Worm (Caenorhabditis elegans): ENCODE measurements around the gene F13H6.5.

- peak; percentile 17 for TF ChIP-seq ama-1 (optimal IDR thresholded peaks at IDR 0.05)
- TF ChIP-seq ets-7 (tag; optimal IDR thresholded peaks at IDR 0.05), result no peak
- no peak for TF ChIP-seq B0310.2 (tag; optimal IDR thresholded peaks at IDR 0.05)
- no peak for TF ChIP-seq hmg-4 (GFP tag; optimal IDR thresholded peaks at IDR 0.05)
- no peak for TF ChIP-seq tbx-37 (GFP tag; conservative IDR thresholded peaks at IDR 0.05)
- TF ChIP-seq flt-1 (GFP tag; IDR thresholded peaks at IDR 0.05), result no peak
- no peak for TF ChIP-seq pes-1 (GFP tag; IDR thresholded peaks at IDR 0.05)
- TF ChIP-seq scrt-1 (GFP tag; IDR thresholded peaks at IDR 0.05), result no peak
- TF ChIP-seq sea-1 (GFP tag; conservative IDR thresholded peaks at IDR 0.05), result no peak
- TF ChIP-seq ceh-36 (tag; optimal IDR thresholded peaks at IDR 0.05), result no peak
- TF ChIP-seq F13C5.2 (tag; optimal IDR thresholded peaks at IDR 0.05), result no peak
- no peak for TF ChIP-seq tra-4 (tag; optimal IDR thresholded peaks at IDR 0.05)
- TF ChIP-seq aly-1 (tag; optimal IDR thresholded peaks at IDR 0.05), result no peak
Measured at ce11 chrV:6424055-6424454, 49.3 kb upstream of the F13H6.5 start, which contains the start of gene urb-1.
